Fruit fly (Drosophila melanogaster) Kc167 (cell line): ENCODE measurements around the gene Ccp84Ab.

Experiments used
- Myc ChIP-seq: fragments of >200 bp; optimal IDR thresholded peaks from 2 replicates; lab custom pipeline; 2017; ENCODE audit warnings: missing external identifiers
- Sin3A ChIP-seq: fragments of >200 bp; optimal IDR thresholded peaks from 2 replicates; lab custom pipeline; 2018; ENCODE audit warnings: missing external identifiers
- h ChIP-seq: fragments of >200 bp; optimal IDR thresholded peaks from 3 replicates; lab custom pipeline; 2018; ENCODE audit warnings: missing external identifiers
- insv ChIP-seq: fragments of >200 bp; optimal IDR thresholded peaks from 3 replicates; lab custom pipeline; 2018; ENCODE audit warnings: missing external identifiers
- psq ChIP-seq: fragments of >200 bp; optimal IDR thresholded peaks from 2 replicates; lab custom pipeline; 2017; ENCODE audit warnings: missing external identifiers
- ttk ChIP-seq: sonication (Bioruptor generic); optimal IDR thresholded peaks from 2 replicates; lab custom pipeline; 2017; ENCODE audit warnings: missing external identifiers

- TF ChIP-seq psq (lab: Kevin White, UChicago), result no peak
- no peak for TF ChIP-seq insv (lab: Kevin White, UChicago)
- TF ChIP-seq ttk, result no peak
- no peak for TF ChIP-seq Myc (lab: Kevin White, UChicago)
- TF ChIP-seq h, result no peak
- no peak for TF ChIP-seq Sin3A (lab: Kevin White, UChicago)
Observed at dm6 chr3R:6688160-6688559, 14.5 kb downstream of the Ccp84Ab start.
